Worm (Caenorhabditis elegans): ENCODE measurements around the gene str-262.

Gene str-262

ce11 chrV:777285-777684, 24.7 kb upstream of the str-262 start, which contains the start of gene R09E12.9 (continued):
- TF ChIP-seq F13H6.1 (tag; optimal IDR thresholded peaks at IDR 0.05) = no peak
- no peak for TF ChIP-seq lin-13 (GFP tag; optimal IDR thresholded peaks at IDR 0.05)
- TF ChIP-seq ZK546.5 (tag; optimal IDR thresholded peaks at IDR 0.05) = no peak

ce11 chrV:774875-775359, 22.3 kb upstream of the str-262 start, which contains the start of gene srbc-58:
srbc-58 (plus strand) TSS chrV:774995.
- TF ChIP-seq nhr-25 (tag; optimal IDR thresholded peaks at IDR 0.05) (no peak), aly-2 (tag; optimal IDR thresholded peaks at IDR 0.05) (no peak), gmeb-1 (tag; optimal IDR thresholded peaks at IDR 0.05) (peak; percentile 23), alr-1 (tag; optimal IDR thresholded peaks at IDR 0.05) (no peak), mab-5 (tag; optimal IDR thresholded peaks at IDR 0.05) (no peak), nhr-10 (tag; optimal IDR thresholded peaks at IDR 0.05) (no peak), nhr-6 (tag; optimal IDR thresholded peaks at IDR 0.05) (no peak), C34F6.9 (tag; optimal IDR thresholded peaks at IDR 0.05) (peak; percentile 29), lsy-2 (tag; optimal IDR thresholded peaks at IDR 0.05) (peak in 1 of 2 experiments; percentile 13), F13H6.1 (tag; optimal IDR thresholded peaks at IDR 0.05) (peak; percentile 3), nhr-12 (tag; optimal IDR thresholded peaks at IDR 0.05) (no peak), sem-4 (tag; optimal IDR thresholded peaks at IDR 0.05) (no peak), lin-39 (tag; optimal IDR thresholded peaks at IDR 0.05) (no peak), Y55F3AM.14 (GFP tag; optimal IDR thresholded peaks at IDR 0.05) (no peak), ztf-1 (GFP tag; conservative IDR thresholded peaks at IDR 0.05) (no peak), nhr-21 (tag; optimal IDR thresholded peaks at IDR 0.05) (no peak), zag-1 (tag; optimal IDR thresholded peaks at IDR 0.05) (no peak), nhr-23 (tag; optimal IDR thresholded peaks at IDR 0.05) (no peak), unc-39 (tag; optimal IDR thresholded peaks at IDR 0.05) (no peak), crh-2 (tag; optimal IDR thresholded peaks at IDR 0.05) (peak; percentile 27), fos-1 (tag; optimal IDR thresholded peaks at IDR 0.05) (no peak), peb-1 (tag; optimal IDR thresholded peaks at IDR 0.05) (no peak), ama-1 (optimal IDR thresholded peaks at IDR 0.05) (peak; percentile 70), elt-1 (tag; optimal IDR thresholded peaks at IDR 0.05) (no peak), snpc-4 (tag; optimal IDR thresholded peaks at IDR 0.05) (no peak), unc-62 (GFP tag; optimal IDR thresholded peaks at IDR 0.05) (no peak), elt-3 (tag; optimal IDR thresholded peaks at IDR 0.05) (no peak), sma-9 (GFP tag; optimal IDR thresholded peaks at IDR 0.05) (no peak), sma-9 (tag; optimal IDR thresholded peaks at IDR 0.05) (no peak), blmp-1 (tag; optimal IDR thresholded peaks at IDR 0.05; ENCODE audit: insufficient read depth) (no peak), sma-3 (GFP tag; optimal IDR thresholded peaks at IDR 0.05) (no peak), nhr-77 (tag; optimal IDR thresholded peaks at IDR 0.05) (no peak), ztf-4 (tag; optimal IDR thresholded peaks at IDR 0.05) (peak; percentile 41), lin-11 (tag; optimal IDR thresholded peaks at IDR 0.05) (no peak), nhr-237 (tag; optimal IDR thresholded peaks at IDR 0.05) (no peak), mbf-1 (tag; optimal IDR thresholded peaks at IDR 0.05) (no peak), lin-13 (GFP tag; optimal IDR thresholded peaks at IDR 0.05) (peak; percentile 9), ztf-11 (tag; optimal IDR thresholded peaks at IDR 0.05) (no peak), dmd-4 (tag; optimal IDR thresholded peaks at IDR 0.05) (no peak), R02D3.7 (tag; optimal IDR thresholded peaks at IDR 0.05) (no peak), nhr-11 (tag; optimal IDR thresholded peaks at IDR 0.05) (no peak), mdl-1 (tag; optimal IDR thresholded peaks at IDR 0.05) (no peak), unc-55 (GFP tag; optimal IDR thresholded peaks at IDR 0.05) (peak; percentile 34), ceh-82 (tag; optimal IDR thresholded peaks at IDR 0.05) (no peak), egl-27 (tag; optimal IDR thresholded peaks at IDR 0.05) (no peak), skn-1 (tag; optimal IDR thresholded peaks at IDR 0.05) (no peak), nhr-129 (tag; optimal IDR thresholded peaks at IDR 0.05) (peak; percentile 16), ZK546.5 (tag; optimal IDR thresholded peaks at IDR 0.05) (no peak), ceh-16 (tag; optimal IDR thresholded peaks at IDR 0.05) (no peak)
